Fruit fly (Drosophila melanogaster): Measurements from ENCODE around the gene GstZ1.

DNA sequence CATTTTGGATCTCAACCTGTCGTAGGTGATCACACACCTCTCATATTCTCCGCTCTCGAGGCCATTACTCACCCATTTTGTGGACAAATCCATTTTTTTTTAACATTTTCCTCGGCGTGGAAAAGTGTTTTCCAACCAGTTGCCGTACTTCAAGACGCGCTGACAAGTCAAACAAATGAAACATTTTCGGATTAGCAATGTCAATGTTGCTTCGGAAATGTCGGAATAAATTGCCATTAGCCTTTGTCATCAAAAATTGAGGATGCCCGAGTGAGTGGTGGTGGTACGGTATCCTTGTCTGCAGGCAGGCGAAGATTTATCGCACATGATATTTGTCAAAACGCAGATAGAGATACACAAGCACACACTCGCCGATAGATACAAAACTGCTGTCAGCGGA lies 29.0 kb downstream of the GstZ1 start:
- TF ChIP-seq Hnf4 (GFP tag; optimal IDR thresholded peaks at IDR 0.05) = no peak
- TF ChIP-seq Sp1 (GFP tag; optimal IDR thresholded peaks at IDR 0.05) = no peak
- TF ChIP-seq lola (GFP tag; optimal IDR thresholded peaks at IDR 0.05) = no peak
- no peak for TF ChIP-seq br (GFP tag; optimal IDR thresholded peaks at IDR 0.05)
- no peak for TF ChIP-seq Mio (GFP tag; optimal IDR thresholded peaks at IDR 0.05)
- TF ChIP-seq Dfd (GFP tag; optimal IDR thresholded peaks at IDR 0.05) = no peak
- no peak for TF ChIP-seq Rel (GFP tag; optimal IDR thresholded peaks at IDR 0.05)
- no peak for TF ChIP-seq Rel (tag; optimal IDR thresholded peaks at IDR 0.05)
- TF ChIP-seq psq (GFP tag; optimal IDR thresholded peaks at IDR 0.05) = no peak
- TF ChIP-seq HLH106 (tag; optimal IDR thresholded peaks at IDR 0.05) = no peak
- no peak for TF ChIP-seq Abd-B (GFP tag; optimal IDR thresholded peaks at IDR 0.05)
- no peak for TF ChIP-seq GATAd (GFP tag; optimal IDR thresholded peaks at IDR 0.05)
- no peak for TF ChIP-seq ey (GFP tag; optimal IDR thresholded peaks at IDR 0.05)
- no peak for TF ChIP-seq Hr78 (GFP tag; optimal IDR thresholded peaks at IDR 0.05)

Measured in whole organism, wandering third instar larva.